ENCODE assay signal across 6 worm cellular contexts in the genomic region with DNA sequence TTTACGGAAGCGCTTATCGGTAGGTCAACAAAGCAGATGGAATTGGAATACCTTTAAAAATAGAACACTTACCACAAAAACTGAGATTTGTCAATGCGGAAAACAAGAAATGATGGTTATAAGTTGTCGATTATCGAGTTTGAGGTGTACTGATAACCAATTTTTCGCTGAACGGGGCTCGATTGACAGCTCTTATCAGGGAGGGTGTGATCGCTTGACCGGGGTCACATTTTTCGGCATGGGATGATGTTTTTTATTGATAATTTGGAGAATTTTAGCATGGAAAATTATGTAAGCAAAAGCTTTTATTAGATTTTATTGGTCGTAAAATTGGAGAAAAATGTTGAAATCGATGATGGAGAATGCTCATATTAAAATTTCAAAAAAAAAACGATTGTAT.
TF ChIP-seq lines count a peak whose summit lies in the region.

No protein-coding gene starts in this region.

TF ChIP-seq in whole organism, L1 larva, 84 proteins besides CTCF, POLR2A, EP300 and RAD21 (continues in another document):
- TF ChIP-seq aly-2 (tag; optimal IDR thresholded peaks at IDR 0.05; lab: Kevin White, UChicago), result no peak
- peak; percentile 99 for TF ChIP-seq elt-2 (tag; optimal IDR thresholded peaks at IDR 0.05; lab: Kevin White, UChicago)
- TF ChIP-seq lin-14 (GFP tag; optimal IDR thresholded peaks at IDR 0.05; lab: Kevin White, UChicago), result peak; percentile 43
- no peak for TF ChIP-seq snu-23 (GFP tag; optimal IDR thresholded peaks at IDR 0.05; lab: Kevin White, UChicago)
- TF ChIP-seq efl-3 (GFP tag; optimal IDR thresholded peaks at IDR 0.05; lab: Kevin White, UChicago), result no peak
- no peak for TF ChIP-seq ceh-90 (tag; optimal IDR thresholded peaks at IDR 0.05; lab: Kevin White, UChicago)
- TF ChIP-seq skn-1 (tag; optimal IDR thresholded peaks at IDR 0.05; lab: Kevin White, UChicago), result no peak
- no peak for TF ChIP-seq mep-1 (tag; optimal IDR thresholded peaks at IDR 0.05; lab: Kevin White, UChicago)
- TF ChIP-seq mdl-1 (tag; optimal IDR thresholded peaks at IDR 0.05; lab: Kevin White, UChicago), result no peak
- no peak for TF ChIP-seq C16A3.4 (tag; optimal IDR thresholded peaks at IDR 0.05; lab: Kevin White, UChicago)
- no peak for TF ChIP-seq rnt-1 (tag; optimal IDR thresholded peaks at IDR 0.05; lab: Kevin White, UChicago)
- no peak for TF ChIP-seq swsn-7 (tag; optimal IDR thresholded peaks at IDR 0.05; lab: Kevin White, UChicago)
- TF ChIP-seq egl-27 (tag; optimal IDR thresholded peaks at IDR 0.05; lab: Kevin White, UChicago), result no peak
- peak; percentile 82 for TF ChIP-seq pqm-1 (tag; optimal IDR thresholded peaks at IDR 0.05; lab: Kevin White, UChicago)
- TF ChIP-seq lin-39 (tag; optimal IDR thresholded peaks at IDR 0.05; lab: Kevin White, UChicago), result no peak

TF ChIP-seq in whole organism, L2 larva, 48 proteins besides CTCF, POLR2A, EP300 and RAD21:
- TF ChIP-seq crh-2 (tag; optimal IDR thresholded peaks at IDR 0.05; lab: Kevin White, UChicago) (peak; percentile 45), F13H6.1 (tag; optimal IDR thresholded peaks at IDR 0.05; lab: Kevin White, UChicago) (peak; percentile 46), nhr-129 (tag; optimal IDR thresholded peaks at IDR 0.05; lab: Kevin White, UChicago) (no peak), sma-9 (GFP tag; optimal IDR thresholded peaks at IDR 0.05; lab: Kevin White, UChicago) (peak; percentile 42), sma-9 (tag; optimal IDR thresholded peaks at IDR 0.05; lab: Kevin White, UChicago) (no peak), elt-1 (tag; optimal IDR thresholded peaks at IDR 0.05; lab: Kevin White, UChicago) (no peak), blmp-1 (tag; optimal IDR thresholded peaks at IDR 0.05; lab: Kevin White, UChicago; ENCODE audit: insufficient read depth) (no peak), aly-2 (tag; optimal IDR thresholded peaks at IDR 0.05; lab: Kevin White, UChicago) (no peak), peb-1 (tag; optimal IDR thresholded peaks at IDR 0.05; lab: Kevin White, UChicago) (no peak), gmeb-1 (tag; optimal IDR thresholded peaks at IDR 0.05; lab: Kevin White, UChicago) (peak; percentile 33), nhr-21 (tag; optimal IDR thresholded peaks at IDR 0.05; lab: Kevin White, UChicago) (no peak), fos-1 (tag; optimal IDR thresholded peaks at IDR 0.05; lab: Kevin White, UChicago) (peak; percentile 91)

TF ChIP-seq in whole organism, L3 larva, 47 proteins besides CTCF, POLR2A, EP300 and RAD21:
- TF ChIP-seq jun-1 (tag; optimal IDR thresholded peaks at IDR 0.05; lab: Kevin White, UChicago), result peak; percentile 24
- TF ChIP-seq elt-2 (tag; optimal IDR thresholded peaks at IDR 0.05; lab: Kevin White, UChicago), result peak; percentile 99
- peak; percentile 87 for TF ChIP-seq pqm-1 (tag; optimal IDR thresholded peaks at IDR 0.05; lab: Kevin White, UChicago)
- no peak for TF ChIP-seq fkh-10 (GFP tag; optimal IDR thresholded peaks at IDR 0.05; lab: Kevin White, UChicago)
- TF ChIP-seq pha-4 (tag; optimal IDR thresholded peaks at IDR 0.05; lab: Kevin White, UChicago), result peak; percentile 69
- no peak for TF ChIP-seq nhr-12 (tag; optimal IDR thresholded peaks at IDR 0.05; lab: Kevin White, UChicago)
TF ChIP-seq in whole organism, L3 larva: peak in this region for 4.

TF ChIP-seq in whole organism, L4 larva, 104 proteins besides CTCF, POLR2A, EP300 and RAD21 (continues in another document):
- TF ChIP-seq pqm-1 (tag; optimal IDR thresholded peaks at IDR 0.05; lab: Kevin White, UChicago), result peak; percentile 98
- TF ChIP-seq dmd-6 (GFP tag; IDR thresholded peaks at IDR 0.05; lab: Robert Waterston, UW), result peak; percentile 92
- peak; percentile 62 for TF ChIP-seq hlh-30 (tag; optimal IDR thresholded peaks at IDR 0.05; lab: Kevin White, UChicago; ENCODE audit: insufficient read depth)
- peak; percentile 90 for TF ChIP-seq hlh-11 (tag; optimal IDR thresholded peaks at IDR 0.05; lab: Kevin White, UChicago)
- peak; percentile 78; the same call in 1 of the 2 replicates for TF ChIP-seq nhr-41 (GFP tag; IDR thresholded peaks at IDR 0.05; lab: Robert Waterston, UW)
- no peak for TF ChIP-seq daf-8 (GFP tag; IDR thresholded peaks at IDR 0.05; lab: Robert Waterston, UW)
- no peak for TF ChIP-seq zip-11 (GFP tag; IDR thresholded peaks at IDR 0.05; lab: Robert Waterston, UW)
- TF ChIP-seq tra-1 (GFP tag; IDR thresholded peaks at IDR 0.05; lab: Robert Waterston, UW), result 0 out of 2 replicates have a peak, but pooled peaks have one; percentile 42
- TF ChIP-seq spr-1 (tag; optimal IDR thresholded peaks at IDR 0.05; lab: Kevin White, UChicago), result no peak
- TF ChIP-seq daf-16 (GFP tag; optimal IDR thresholded peaks at IDR 0.05; lab: Kevin White, UChicago), result no peak
- peak; percentile 97 for TF ChIP-seq daf-16 (tag; optimal IDR thresholded peaks at IDR 0.05; lab: Kevin White, UChicago)
- peak; percentile 61 for TF ChIP-seq lin-1 (GFP tag; IDR thresholded peaks at IDR 0.05; lab: Robert Waterston, UW)
- TF ChIP-seq Y105C5A.15 (GFP tag; IDR thresholded peaks at IDR 0.05; lab: Robert Waterston, UW), result no peak
- 0 out of 2 replicates have a peak, but pooled peaks have one; percentile 33 for TF ChIP-seq mdt-29 (GFP tag; IDR thresholded peaks at IDR 0.05; lab: Robert Waterston, UW)
- peak; percentile 29 for TF ChIP-seq nhr-77 (tag; optimal IDR thresholded peaks at IDR 0.05; lab: Kevin White, UChicago)
- peak; percentile 84 for TF ChIP-seq nhr-28 (tag; optimal IDR thresholded peaks at IDR 0.05; lab: Kevin White, UChicago)
- TF ChIP-seq R02D3.7 (tag; optimal IDR thresholded peaks at IDR 0.05; lab: Kevin White, UChicago), result no peak
- peak; percentile 34 for TF ChIP-seq nhr-48 (tag; optimal IDR thresholded peaks at IDR 0.05; lab: Kevin White, UChicago)

TF ChIP-seq in whole organism, late embryonic, 69 proteins besides CTCF, POLR2A, EP300 and RAD21:
- TF ChIP-seq sox-4 (tag; optimal IDR thresholded peaks at IDR 0.05; lab: Kevin White, UChicago), result no peak
- peak; percentile 97 for TF ChIP-seq elt-2 (tag; optimal IDR thresholded peaks at IDR 0.05; lab: Kevin White, UChicago)

TF ChIP-seq in whole organism, young adult, 124 proteins besides CTCF, POLR2A, EP300 and RAD21:
- TF ChIP-seq unc-62 (GFP tag; optimal IDR thresholded peaks at IDR 0.05; lab: Kevin White, UChicago) (peak; percentile 55), lin-35 (GFP tag; optimal IDR thresholded peaks at IDR 0.05; lab: Kevin White, UChicago) (no peak), lin-40 (tag; optimal IDR thresholded peaks at IDR 0.05; lab: Kevin White, UChicago) (no peak), attf-5 (GFP tag; optimal IDR thresholded peaks at IDR 0.05; lab: Kevin White, UChicago) (no peak), nhr-80 (tag; optimal IDR thresholded peaks at IDR 0.05; lab: Kevin White, UChicago) (peak; percentile 87), ets-4 (GFP tag; optimal IDR thresholded peaks at IDR 0.05; lab: Kevin White, UChicago) (peak; percentile 65), dpl-1 (GFP tag; optimal IDR thresholded peaks at IDR 0.05; lab: Kevin White, UChicago) (no peak), egrh-3 (GFP tag; IDR thresholded peaks at IDR 0.05; lab: Robert Waterston, UW) (no peak), Y95B8A.8 (GFP tag; IDR thresholded peaks at IDR 0.05; lab: Robert Waterston, UW) (no peak), snpc-3.4 (tag; optimal IDR thresholded peaks at IDR 0.05; lab: Kevin White, UChicago) (no peak), rpc-1 (optimal IDR thresholded peaks at IDR 0.05; lab: Kevin White, UChicago) (no peak), rpc-1 (tag; optimal IDR thresholded peaks at IDR 0.05; lab: Kevin White, UChicago) (no peak), dox-1 (GFP tag; IDR thresholded peaks at IDR 0.05; lab: Robert Waterston, UW) (peak; percentile 70), ztf-22 (GFP tag; optimal IDR thresholded peaks at IDR 0.05; lab: Kevin White, UChicago) (peak; percentile 5), nhr-179 (tag; optimal IDR thresholded peaks at IDR 0.05; lab: Kevin White, UChicago) (no peak)
TF ChIP-seq in whole organism, young adult: peak in this region for 5.
